Fruit fly (Drosophila melanogaster) whole organism, embryonic: ENCODE measurements around the gene CG13299.

Experiments
- CG10274 ChIP-seq: fragments of 200-800 bp; sonication (Bioruptor generic); optimal IDR thresholded peaks from 3 replicates; lab custom pipeline; 2017; ENCODE audit warnings: missing biosample characterization, mild to moderate bottlenecking, missing genetic modification characterization
- CG10462 ChIP-seq: fragments of 200-800 bp; sonication (Bioruptor generic); optimal IDR thresholded peaks from 2 replicates; lab custom pipeline; 2016; ENCODE audit warnings: missing biosample characterization, missing genetic modification characterization
- CG11085 ChIP-seq: fragments of 200-800 bp; sonication (Bioruptor generic); IDR thresholded peaks from 2 replicates; pipeline ENCODE4 v1.3.6; 2022; ENCODE audit warnings: missing biosample characterization, missing genetic modification characterization
- CG11695 ChIP-seq: fragments of 200-800 bp; sonication (Bioruptor generic); IDR thresholded peaks from 3 replicates; pipeline ENCODE4 v1.3.6; 2022; ENCODE audit warnings: missing biosample characterization, missing genetic modification characterization
- CG12104 ChIP-seq: fragments of 200-800 bp; sonication (Bioruptor generic); optimal IDR thresholded peaks from 3 replicates; lab custom pipeline; 2016; ENCODE audit warnings: missing biosample characterization, missing genetic modification characterization
- CG12219 ChIP-seq: fragments of 200-800 bp; sonication (Bioruptor generic); optimal IDR thresholded peaks from 3 replicates; lab custom pipeline; 2018; ENCODE audit warnings: missing biosample characterization, mild to moderate bottlenecking, missing genetic modification characterization
- CG12236 ChIP-seq: fragments of 200-800 bp; sonication (Bioruptor generic); optimal IDR thresholded peaks from 2 replicates; lab custom pipeline; 2016; ENCODE audit warnings: missing biosample characterization, missing genetic modification characterization
- CG13296 ChIP-seq: fragments of 200-800 bp; sonication (Bioruptor generic); optimal IDR thresholded peaks from 3 replicates; lab custom pipeline; 2018; ENCODE audit warnings: missing biosample characterization, mild to moderate bottlenecking, missing genetic modification characterization
- CG13894 ChIP-seq: fragments of 200-800 bp; sonication (Bioruptor generic); optimal IDR thresholded peaks from 3 replicates; lab custom pipeline; 2018; ENCODE audit warnings: missing biosample characterization, mild to moderate bottlenecking, missing genetic modification characterization, moderate library complexity
- CG1792 ChIP-seq: fragments of 200-800 bp; sonication (Bioruptor generic); optimal IDR thresholded peaks from 2 replicates; lab custom pipeline; 2016; ENCODE audit warnings: missing biosample characterization, missing genetic modification characterization
- CG18476 ChIP-seq: fragments of 200-800 bp; sonication (Bioruptor generic); optimal IDR thresholded peaks from 2 replicates; lab custom pipeline; 2016; ENCODE audit warnings: missing biosample characterization, mild to moderate bottlenecking, missing genetic modification characterization
- CG2116 ChIP-seq: fragments of 200-800 bp; sonication (Bioruptor generic); optimal IDR thresholded peaks from 3 replicates; lab custom pipeline; 2018; ENCODE audit warnings: missing biosample characterization, mild to moderate bottlenecking, missing genetic modification characterization
- CG2129 ChIP-seq: fragments of 200-800 bp; sonication (Bioruptor generic); IDR thresholded peaks from 2 replicates; pipeline ENCODE4 v1.3.6; 2022; ENCODE audit warnings: missing biosample characterization, missing genetic modification characterization; ENCODE audit not compliant: partially characterized antibody
- CG3163 ChIP-seq: fragments of 200-800 bp; sonication (Bioruptor generic); optimal IDR thresholded peaks from 3 replicates; lab custom pipeline; 2016; ENCODE audit warnings: missing biosample characterization, missing genetic modification characterization
- CG32767 ChIP-seq: fragments of 200-800 bp; sonication (Bioruptor generic); IDR thresholded peaks from 2 replicates; pipeline ENCODE4 v1.3.6; 2022; ENCODE audit warnings: missing biosample characterization, missing genetic modification characterization
- CG7357 ChIP-seq: fragments of 200-800 bp; sonication (Bioruptor generic); IDR thresholded peaks from 3 replicates; pipeline ENCODE4 v1.3.6; 2022; ENCODE audit warnings: missing biosample characterization, missing genetic modification characterization
- CG7556 ChIP-seq: fragments of 200-800 bp; sonication (Bioruptor generic); optimal IDR thresholded peaks from 2 replicates; lab custom pipeline; 2017; ENCODE audit warnings: missing biosample characterization, mild to moderate bottlenecking, missing genetic modification characterization
- CG8765 ChIP-seq: fragments of 200-800 bp; sonication (Bioruptor generic); IDR thresholded peaks from 2 replicates; pipeline ENCODE4 v1.3.6; 2022; ENCODE audit warnings: missing biosample characterization, missing genetic modification characterization
- Dip3 ChIP-seq: fragments of 200-800 bp; sonication (Bioruptor generic); optimal IDR thresholded peaks from 3 replicates; lab custom pipeline; 2016; ENCODE audit warnings: missing biosample characterization, missing genetic modification characterization
- Dll ChIP-seq: fragments of 200-800 bp; sonication (Bioruptor generic); IDR thresholded peaks from 4 replicates; pipeline ENCODE4 v1.3.6; 2022; ENCODE audit warnings: missing biosample characterization, missing genetic modification characterization; ENCODE audit not compliant: partially characterized antibody
- Elba2 ChIP-seq: fragments of 200-800 bp; sonication (Bioruptor generic); optimal IDR thresholded peaks from 3 replicates; lab custom pipeline; 2016; ENCODE audit warnings: missing biosample characterization, missing genetic modification characterization
- Ets65A ChIP-seq: fragments of 200-800 bp; sonication (Bioruptor generic); peaks from one replicate; lab custom pipeline; 2016; ENCODE audit warnings: missing biosample characterization, missing genetic modification characterization
- Ets97D ChIP-seq: fragments of 200-800 bp; sonication (Bioruptor generic); optimal IDR thresholded peaks from 3 replicates; lab custom pipeline; 2016; ENCODE audit warnings: missing biosample characterization, missing genetic modification characterization
- Fer2 ChIP-seq: fragments of 200-800 bp; sonication (Bioruptor generic); optimal IDR thresholded peaks from 2 replicates; lab custom pipeline; 2018; ENCODE audit warnings: missing biosample characterization, mild to moderate bottlenecking, missing genetic modification characterization, moderate library complexity
- Fer3 ChIP-seq: fragments of 200-800 bp; sonication (Bioruptor generic); optimal IDR thresholded peaks from 2 replicates; lab custom pipeline; 2018; ENCODE audit warnings: missing biosample characterization, mild to moderate bottlenecking, missing genetic modification characterization, moderate library complexity
- Hand ChIP-seq: fragments of 200-800 bp; sonication (Bioruptor generic); optimal IDR thresholded peaks from 2 replicates; lab custom pipeline; 2017; ENCODE audit warnings: mild to moderate bottlenecking, missing biosample characterization, missing genetic modification reagents, missing genetic modification characterization
- Hr78 ChIP-seq, 2 experiments: fragments of 200-800 bp in 1 of 2; fragments of >200 bp in 1 of 2; sonication (Bioruptor generic) in 1 of 2; optimal IDR thresholded peaks; 2 replicates each; lab custom pipeline; 2017 to 2019; ENCODE audit warnings: missing biosample characterization in 2 of 2, missing genetic modification characterization in 2 of 2, mild to moderate bottlenecking in 1 of 2, moderate library complexity in 1 of 2
- MESR4 ChIP-seq: fragments of 200-800 bp; sonication (Bioruptor generic); optimal IDR thresholded peaks from 2 replicates; lab custom pipeline; 2018; ENCODE audit warnings: missing biosample characterization, mild to moderate bottlenecking, missing genetic modification characterization, moderate library complexity
- Oli ChIP-seq: fragments of 200-800 bp; sonication (Bioruptor generic); optimal IDR thresholded peaks from 2 replicates; lab custom pipeline; 2018; ENCODE audit warnings: missing biosample characterization, mild to moderate bottlenecking, missing genetic modification characterization, moderate library complexity
- Sry-β ChIP-seq: fragments of 200-800 bp; sonication (Bioruptor generic); optimal IDR thresholded peaks from 2 replicates; lab custom pipeline; 2018; ENCODE audit warnings: missing biosample characterization, mild to moderate bottlenecking, missing genetic modification characterization, moderate library complexity
- Taf1 ChIP-seq: fragments of 200-800 bp; sonication (Bioruptor generic); IDR thresholded peaks from 2 replicates; pipeline ENCODE4 v1.3.6; 2022; ENCODE audit warnings: missing biosample characterization, missing genetic modification characterization
- ase ChIP-seq: fragments of 200-800 bp; sonication (Bioruptor generic); IDR thresholded peaks from 3 replicates; pipeline ENCODE4 v1.3.6; 2022; ENCODE audit warnings: missing biosample characterization, missing genetic modification characterization
- bab2 ChIP-seq: fragments of 200-800 bp; sonication (Bioruptor generic); optimal IDR thresholded peaks from 2 replicates; lab custom pipeline; 2016; ENCODE audit warnings: missing biosample characterization, missing genetic modification characterization
- bbx ChIP-seq: fragments of 200-800 bp; sonication (Bioruptor generic); IDR thresholded peaks from 2 replicates; pipeline ENCODE4 v1.3.6; 2022; ENCODE audit warnings: missing biosample characterization, missing genetic modification characterization; ENCODE audit not compliant: partially characterized antibody
- cas ChIP-seq: fragments of 200-800 bp; sonication (Bioruptor generic); IDR thresholded peaks from 2 replicates; pipeline ENCODE4 v1.3.6; 2022; ENCODE audit warnings: missing biosample characterization, missing genetic modification characterization
- croc ChIP-seq: fragments of 200-800 bp; sonication (Bioruptor generic); conservative IDR thresholded peaks from 3 replicates; pipeline ENCODE4 v1.3.6; 2022; ENCODE audit warnings: missing biosample characterization, missing genetic modification characterization
- dan ChIP-seq: fragments of 200-800 bp; sonication (Bioruptor generic); IDR thresholded peaks from 2 replicates; pipeline ENCODE4 v1.3.6; 2022; ENCODE audit warnings: missing biosample characterization, missing genetic modification characterization
- danr ChIP-seq: fragments of 200-800 bp; sonication (Bioruptor generic); IDR thresholded peaks from 2 replicates; pipeline ENCODE4 v1.3.6; 2022; ENCODE audit warnings: missing biosample characterization, missing genetic modification characterization
- dm ChIP-seq: fragments of 200-800 bp; sonication (Bioruptor generic); optimal IDR thresholded peaks from 3 replicates; lab custom pipeline; 2016; ENCODE audit warnings: missing biosample characterization, missing genetic modification characterization
- ems ChIP-seq: fragments of 200-800 bp; sonication (Bioruptor generic); optimal IDR thresholded peaks from 3 replicates; lab custom pipeline; 2016; ENCODE audit warnings: missing biosample characterization, missing genetic modification characterization
- eve ChIP-seq, 2 experiments: fragments of >200 bp; optimal IDR thresholded peaks; 2 replicates each; lab custom pipeline; 2017; ENCODE audit warnings: missing biosample characterization in 2 of 2, missing genetic modification characterization in 2 of 2
- fd3F ChIP-seq: fragments of 200-800 bp; sonication (Bioruptor generic); optimal IDR thresholded peaks from 2 replicates; lab custom pipeline; 2018; ENCODE audit warnings: missing biosample characterization, mild to moderate bottlenecking, missing genetic modification characterization, moderate library complexity
- gsb-n ChIP-seq: fragments of 200-800 bp; sonication (Bioruptor generic); optimal IDR thresholded peaks from 3 replicates; lab custom pipeline; 2018; ENCODE audit warnings: missing biosample characterization, mild to moderate bottlenecking, missing genetic modification characterization
- insv ChIP-seq, 2 experiments: fragments of 200-800 bp; sonication (Bioruptor generic); optimal IDR thresholded peaks; 3 replicates each; lab custom pipeline; 2016 to 2018; ENCODE audit warnings: missing biosample characterization in 2 of 2, missing genetic modification characterization in 2 of 2
- pnt ChIP-seq: fragments of 200-800 bp; sonication (Bioruptor generic); optimal IDR thresholded peaks from 3 replicates; lab custom pipeline; 2016; ENCODE audit warnings: missing biosample characterization, missing genetic modification characterization
- schlank ChIP-seq: fragments of 200-800 bp; sonication (Bioruptor generic); optimal IDR thresholded peaks from 2 replicates; lab custom pipeline; 2018; ENCODE audit warnings: missing biosample characterization, mild to moderate bottlenecking, missing genetic modification characterization
- seq ChIP-seq: fragments of 200-800 bp; sonication (Bioruptor generic); IDR thresholded peaks from 2 replicates; pipeline ENCODE4 v1.3.6; 2022; ENCODE audit warnings: missing biosample characterization, missing genetic modification characterization
- sug ChIP-seq: fragments of 200-800 bp; optimal IDR thresholded peaks from 2 replicates; lab custom pipeline; 2019; ENCODE audit warnings: missing biosample characterization, mild to moderate bottlenecking, missing genetic modification characterization, moderate library complexity
- tin ChIP-seq: fragments of 200-800 bp; sonication (Bioruptor generic); optimal IDR thresholded peaks from 3 replicates; lab custom pipeline; 2016; ENCODE audit warnings: missing biosample characterization, missing genetic modification characterization

Gene CG13299

DNA sequence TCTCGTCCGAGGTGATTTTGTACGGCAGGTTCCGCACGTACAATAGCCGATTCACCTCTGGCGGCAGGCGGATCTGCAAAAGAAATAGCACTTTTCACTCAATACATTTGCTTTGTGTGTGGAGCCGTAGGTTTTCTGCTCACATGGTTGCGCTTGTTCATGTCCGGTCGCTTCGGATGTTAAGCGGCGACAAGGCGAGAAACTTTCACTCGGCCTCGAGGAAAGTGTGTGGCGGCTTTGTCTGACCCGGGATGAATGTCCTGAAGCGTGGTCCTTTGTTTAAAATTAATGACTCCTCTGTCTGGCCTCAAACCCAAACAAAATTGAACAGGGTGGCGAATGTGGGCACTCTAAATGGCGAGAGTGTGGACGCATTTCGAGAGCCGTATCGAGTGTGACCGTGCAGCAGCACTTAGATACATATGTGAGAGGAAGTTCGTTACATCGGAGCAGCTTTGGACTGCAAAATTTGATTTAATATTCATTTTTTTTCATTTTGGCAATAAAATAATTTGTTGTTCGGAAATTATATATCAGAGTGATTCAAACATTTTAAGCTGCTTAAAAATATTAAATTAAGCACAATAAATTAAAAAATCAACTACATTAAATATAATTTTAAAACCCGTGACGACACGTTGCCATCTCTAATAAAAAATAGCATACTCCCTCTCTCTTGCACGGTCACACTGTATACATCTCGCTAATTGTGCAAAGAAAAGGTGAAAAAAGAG lies 39.2 kb downstream of the CG13299 start, which contains the start of the genes Sf3b6 and Tnpo (continued):
- TF ChIP-seq CG13894 (tag; lab: Kevin White, UChicago) (no peak), CG32767 (GFP tag; lab: Robert Waterston, UW) (peak; percentile 82), dm (GFP tag; lab: Kevin White, UChicago) (peak; percentile 60), CG1792 (GFP tag; lab: Kevin White, UChicago) (peak; percentile 38), pnt (GFP tag; lab: Kevin White, UChicago) (peak; percentile 78), CG12219 (GFP tag; lab: Kevin White, UChicago) (no peak), Fer2 (peak; percentile 69), insv (GFP tag; optimal IDR thresholded peaks at IDR 0.05; lab: Kevin White, UChicago) (peak in 1 of 2 experiments; percentile 52), Hand (GFP tag; lab: Kevin White, UChicago) (peak; percentile 2), ems (GFP tag; lab: Kevin White, UChicago) (peak; percentile 63), schlank (tag; lab: Kevin White, UChicago) (peak; percentile 35), CG3163 (peak; percentile 16), CG10274 (peak; percentile 80), CG8765 (GFP tag; lab: Robert Waterston, UW) (peak; percentile 76), CG12236 (GFP tag; lab: Kevin White, UChicago) (peak; percentile 33), CG18476 (peak; percentile 67), CG11085 (GFP tag; lab: Robert Waterston, UW) (peak; percentile 63), tin (peak; percentile 80), Dll (GFP tag; lab: Robert Waterston, UW) (peak; percentile 84), CG12104 (GFP tag; lab: Kevin White, UChicago) (peak; percentile 84), sug (tag; lab: Kevin White, UChicago) (peak; percentile 85), Fer3 (no peak), cas (GFP tag; lab: Robert Waterston, UW) (0 out of 2 replicates have a peak, but pooled peaks have one; percentile 44), Sry-β (GFP tag; lab: Kevin White, UChicago) (peak; percentile 70), Ets97D (peak; percentile 78), Hr78 (GFP tag; optimal IDR thresholded peaks at IDR 0.05; lab: Kevin White, UChicago) (no peak), Taf1 (GFP tag; lab: Robert Waterston, UW) (peak; percentile 68; the same call in 1 of the 2 replicates), CG10462 (GFP tag; lab: Kevin White, UChicago) (peak; percentile 64), fd3F (GFP tag; lab: Kevin White, UChicago) (peak; percentile 74), danr (peak; percentile 71; the same call in 1 of the 2 replicates), CG13296 (peak; percentile 75), CG2129 (GFP tag; lab: Robert Waterston, UW) (peak; percentile 52), croc (GFP tag; lab: Robert Waterston, UW) (peak; percentile 73), CG2116 (peak; percentile 69), Oli (peak; percentile 81), bab2 (GFP tag; lab: Kevin White, UChicago) (peak; percentile 79), CG11695 (GFP tag; lab: Robert Waterston, UW) (peak; percentile 68), seq (peak; percentile 77), Elba2 (GFP tag; lab: Kevin White, UChicago) (peak; percentile 72), MESR4 (GFP tag; lab: Kevin White, UChicago) (peak; percentile 53), CG7556 (GFP tag; lab: Kevin White, UChicago) (no peak), Dip3 (GFP tag; lab: Kevin White, UChicago) (peak; percentile 77), CG7357 (GFP tag; lab: Robert Waterston, UW) (peak; percentile 82), gsb-n (tag; lab: Kevin White, UChicago) (no peak), Ets65A (peak; percentile 96), ase (GFP tag; lab: Robert Waterston, UW) (peak; percentile 68), eve (GFP tag; optimal IDR thresholded peaks at IDR 0.05; lab: Kevin White, UChicago) (no peak), bbx (GFP tag; lab: Robert Waterston, UW) (0 out of 2 replicates have a peak, but pooled peaks have one; percentile 17), dan (GFP tag; lab: Robert Waterston, UW) (peak; percentile 49; the same call in 1 of the 2 replicates)
